Worm (Caenorhabditis elegans) whole organism, L1 larva: ENCODE results near the gene K02E11.5.

ENCODE experiments used
- C04F5.9 ChIP-seq: sonication (generic microtip); optimal IDR thresholded peaks from 2 replicates; lab custom pipeline; 2016; ENCODE audit warnings: missing genetic modification characterization, missing compliant biosample characterization
- blmp-1 ChIP-seq: fragments of 150-350 bp; optimal IDR thresholded peaks from 2 replicates; lab custom pipeline; 2014; ENCODE audit warnings: missing biosample characterization, missing genetic modification characterization
- ceh-82 ChIP-seq, 3 experiments: fragments of 150-350 bp in 1 of 3; sonication (generic microtip) in 2 of 3; optimal IDR thresholded peaks; 2 replicates each; lab custom pipeline; 2014 to 2017; ENCODE audit warnings: missing biosample characterization in 3 of 3, missing genetic modification characterization in 3 of 3
- ces-1 ChIP-seq: fragments of 150-350 bp; optimal IDR thresholded peaks from 2 replicates; lab custom pipeline; 2014; ENCODE audit warnings: missing biosample characterization, missing genetic modification reagents, missing genetic modification characterization
- dsc-1 ChIP-seq: sonication (generic microtip); optimal IDR thresholded peaks from 2 replicates; lab custom pipeline; 2016; ENCODE audit warnings: mild to moderate bottlenecking, missing genetic modification characterization, missing compliant biosample characterization
- efl-1 ChIP-seq, 4 experiments: fragments of 150-350 bp; optimal IDR thresholded peaks in 3 of 4; peaks in 1 of 4; 1 replicate in 1 of 4; 2 replicates in 3 of 4; lab custom pipeline; 2014; ENCODE audit warnings: missing biosample characterization in 2 of 4, missing genetic modification characterization in 2 of 4, missing genetic modification reagents in 2 of 4
- egl-13 ChIP-seq: sonication (generic microtip); optimal IDR thresholded peaks from 2 replicates; lab custom pipeline; 2016; ENCODE audit warnings: missing genotype, missing genetic modification reagents, missing genetic modification characterization, missing compliant biosample characterization
- elt-2 ChIP-seq: sonication (generic microtip); optimal IDR thresholded peaks from 2 replicates; lab custom pipeline; 2016; ENCODE audit warnings: missing genetic modification characterization, mild to moderate bottlenecking, inconsistent platforms, missing compliant biosample characterization, missing genetic modification reagents
- fkh-8 ChIP-seq: sonication (generic microtip); optimal IDR thresholded peaks from 2 replicates; lab custom pipeline; 2016; ENCODE audit warnings: mild to moderate bottlenecking, missing genetic modification characterization, missing compliant biosample characterization
- lin-13 ChIP-seq: fragments of 150-350 bp; optimal IDR thresholded peaks from 2 replicates; lab custom pipeline; 2014; ENCODE audit warnings: missing biosample characterization, missing genetic modification reagents, missing genetic modification characterization
- lin-15B ChIP-seq: fragments of 150-350 bp; sonication (generic microtip); optimal IDR thresholded peaks from 3 replicates; lab custom pipeline; 2014; ENCODE audit warnings: missing biosample characterization, missing genetic modification characterization
- lin-35 ChIP-seq, 2 experiments: fragments of 150-350 bp; optimal IDR thresholded peaks; 2 replicates each; lab custom pipeline; 2014; ENCODE audit warnings: missing biosample characterization in 2 of 2, missing genetic modification characterization in 2 of 2, missing genetic modification reagents in 2 of 2
- lir-3 ChIP-seq: sonication (generic microtip); optimal IDR thresholded peaks from 2 replicates; lab custom pipeline; 2016; ENCODE audit warnings: mild to moderate bottlenecking, missing genetic modification characterization, moderate library complexity, missing compliant biosample characterization; ENCODE audit not compliant: poor library complexity
- mab-9 ChIP-seq: fragments of 200-800 bp; sonication (Bioruptor generic); IDR thresholded peaks from 2 replicates; pipeline ENCODE4 v1.3.6; 2022; ENCODE audit warnings: missing genetic modification reagents, missing genetic modification characterization, missing compliant biosample characterization
- mef-2 ChIP-seq: fragments of 150-350 bp; optimal IDR thresholded peaks from 2 replicates; lab custom pipeline; 2014; ENCODE audit warnings: missing biosample characterization, missing genetic modification characterization
- nhr-19 ChIP-seq: fragments of 200-800 bp; sonication (Bioruptor generic); conservative IDR thresholded peaks from 2 replicates; pipeline ENCODE4 v1.3.6; 2022; ENCODE audit warnings: missing genetic modification characterization, missing compliant biosample characterization
- nhr-20 ChIP-seq: sonication (generic microtip); optimal IDR thresholded peaks from 2 replicates; lab custom pipeline; 2016; ENCODE audit warnings: mild to moderate bottlenecking, missing genetic modification characterization, missing compliant biosample characterization
- nhr-237 ChIP-seq: fragments of 150-350 bp; optimal IDR thresholded peaks from 2 replicates; lab custom pipeline; 2014; ENCODE audit warnings: missing biosample characterization, missing genetic modification characterization
- nhr-28 ChIP-seq: fragments of 150-350 bp; optimal IDR thresholded peaks from 2 replicates; lab custom pipeline; 2014; ENCODE audit warnings: missing biosample characterization, missing genetic modification characterization
- nhr-47 ChIP-seq: sonication (generic microtip); optimal IDR thresholded peaks from 2 replicates; lab custom pipeline; 2016; ENCODE audit warnings: mild to moderate bottlenecking, missing genetic modification characterization, moderate library complexity, missing compliant biosample characterization
- nhr-71 ChIP-seq: sonication (generic microtip); optimal IDR thresholded peaks from 2 replicates; lab custom pipeline; 2016; ENCODE audit warnings: mild to moderate bottlenecking, missing genetic modification characterization, moderate library complexity, missing compliant biosample characterization
- nhr-77 ChIP-seq: fragments of 150-350 bp; optimal IDR thresholded peaks from 2 replicates; lab custom pipeline; 2014; ENCODE audit warnings: missing biosample characterization, missing genetic modification characterization
- nhr-85 ChIP-seq: sonication (generic microtip); peaks from one replicate; lab custom pipeline; 2016; ENCODE audit warnings: missing genetic modification characterization, inconsistent platforms, missing compliant biosample characterization
- nhr-90 ChIP-seq: sonication (generic microtip); optimal IDR thresholded peaks from 2 replicates; lab custom pipeline; 2016; ENCODE audit warnings: mild to moderate bottlenecking, missing genetic modification characterization, missing compliant biosample characterization; ENCODE audit not compliant: poor library complexity
- rnt-1 ChIP-seq: sonication (generic microtip); optimal IDR thresholded peaks from 2 replicates; lab custom pipeline; 2016; ENCODE audit warnings: mild to moderate bottlenecking, missing genetic modification characterization, moderate library complexity, missing compliant biosample characterization
- snpc-4 ChIP-seq: fragments of 150-350 bp; optimal IDR thresholded peaks from 2 replicates; lab custom pipeline; 2014; ENCODE audit warnings: missing biosample characterization, missing genetic modification characterization
- snu-23 ChIP-seq: sonication (generic microtip); optimal IDR thresholded peaks from 2 replicates; lab custom pipeline; 2016; ENCODE audit warnings: missing genetic modification characterization, missing compliant biosample characterization
- sup-37 ChIP-seq: fragments of 200-800 bp; sonication (Bioruptor generic); optimal IDR thresholded peaks from 2 replicates; lab custom pipeline; 2018; ENCODE audit warnings: mild to moderate bottlenecking, missing genetic modification characterization, missing compliant biosample characterization
- swsn-7 ChIP-seq: sonication (generic microtip); optimal IDR thresholded peaks from 2 replicates; lab custom pipeline; 2016; ENCODE audit warnings: missing genetic modification characterization, missing compliant biosample characterization
- tbx-2 ChIP-seq: sonication (generic microtip); optimal IDR thresholded peaks from 2 replicates; lab custom pipeline; 2016; ENCODE audit warnings: missing genetic modification characterization, missing compliant biosample characterization
- tlp-1 ChIP-seq: fragments of 150-350 bp; optimal IDR thresholded peaks from 2 replicates; lab custom pipeline; 2014; ENCODE audit warnings: missing biosample characterization, missing genetic modification characterization
- unc-30 ChIP-seq: sonication (generic microtip); optimal IDR thresholded peaks from 2 replicates; lab custom pipeline; 2017; ENCODE audit warnings: missing biosample characterization, missing genetic modification characterization
- unc-86 ChIP-seq: sonication (generic microtip); optimal IDR thresholded peaks from 2 replicates; lab custom pipeline; 2016; ENCODE audit warnings: missing genetic modification characterization, missing compliant biosample characterization
- xbp-1 ChIP-seq: sonication (generic microtip); optimal IDR thresholded peaks from 2 replicates; lab custom pipeline; 2016; ENCODE audit warnings: missing genetic modification characterization, missing compliant biosample characterization

K02E11.5 gene

ce11 chrV:14215106-14215505 is 37.0 kb upstream of the K02E11.5 start, which contains the start of gene T16A9.5:
Gene T16A9.5 (minus strand): TSS chrV:14215206.
- TF ChIP-seq tlp-1 (tag; lab: Kevin White, UChicago) (no peak), nhr-71 (tag; lab: Kevin White, UChicago) (no peak), xbp-1 (no peak), lin-13 (GFP tag; lab: Kevin White, UChicago) (no peak), elt-2 (no peak), C04F5.9 (tag; lab: Kevin White, UChicago) (no peak), fkh-8 (no peak)

DNA sequence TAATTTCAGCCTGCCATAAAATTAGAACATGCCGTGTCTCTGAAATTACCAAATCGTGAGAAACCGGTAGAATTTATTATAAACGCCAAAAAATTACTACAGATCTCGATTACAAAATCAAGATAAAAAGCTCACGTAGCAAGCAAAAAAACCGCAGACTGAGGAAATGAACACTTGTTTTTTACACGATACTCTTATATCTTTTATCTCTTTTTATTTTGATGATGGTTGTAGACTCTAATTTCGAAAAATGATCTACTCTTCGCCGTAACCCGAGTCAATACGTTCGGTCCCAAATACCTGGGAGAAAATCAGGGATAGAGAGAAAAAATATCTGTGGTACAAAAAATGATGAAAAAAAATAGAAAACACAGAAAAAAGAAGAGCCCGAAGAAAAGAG is 29.0 kb upstream of the K02E11.5 start:
- no peak for TF ChIP-seq nhr-28 (tag; lab: Kevin White, UChicago)
- no peak for TF ChIP-seq efl-1 (optimal IDR thresholded peaks at IDR 0.05; lab: Kevin White, UChicago)
- TF ChIP-seq efl-1 (GFP tag; optimal IDR thresholded peaks at IDR 0.05 in 1 of 2; lab: Kevin White, UChicago) = peak in 1 of 2 experiments; percentile 92
- no peak for TF ChIP-seq ces-1 (GFP tag; lab: Kevin White, UChicago)

DNA sequence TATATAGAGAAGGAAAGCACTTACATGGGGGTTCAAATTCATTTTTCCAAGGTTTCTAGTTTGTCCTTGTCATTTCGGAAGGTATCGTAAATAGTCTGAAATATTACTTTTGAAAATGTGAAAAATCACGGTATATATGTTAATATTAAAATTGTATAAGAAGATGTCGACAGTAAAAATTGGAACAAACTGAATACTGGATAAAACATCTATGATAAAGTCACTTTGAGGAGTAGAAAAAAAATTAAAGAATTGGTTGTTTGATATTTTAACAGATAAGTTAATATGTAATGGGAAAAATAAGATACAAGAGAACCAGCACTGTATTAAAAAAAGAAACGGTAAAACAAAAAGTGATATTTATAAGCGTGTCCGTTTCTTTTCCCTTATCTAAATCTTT is 25.8 kb upstream of the K02E11.5 start, which contains the start of gene nep-21:
nep-21 (minus strand) TSS at position 101 of the 400 bp plus-strand sequence.
- TF ChIP-seq swsn-7 (tag; lab: Kevin White, UChicago) (no peak), C04F5.9 (tag; lab: Kevin White, UChicago) (no peak), egl-13 (tag; lab: Kevin White, UChicago) (no peak), tlp-1 (tag; lab: Kevin White, UChicago) (no peak), sup-37 (no peak), lir-3 (tag; lab: Kevin White, UChicago) (no peak), lin-35 (GFP tag; optimal IDR thresholded peaks at IDR 0.05; lab: Kevin White, UChicago) (no peak), nhr-19 (no peak), nhr-71 (tag; lab: Kevin White, UChicago) (no peak)

ce11 chrV:14230788-14231583 is 21.1 kb upstream of the K02E11.5 start:
- TF ChIP-seq snu-23 (GFP tag; lab: Kevin White, UChicago) (no peak), nhr-90 (peak; percentile 20), rnt-1 (peak; percentile 37), blmp-1 (tag; lab: Kevin White, UChicago) (peak; percentile 75), dsc-1 (tag; lab: Kevin White, UChicago) (peak; percentile 1)
- TF ChIP-seq, all 84 proteins: peak for 4

ce11 chrV:14231656-14232055 is 20.5 kb upstream of the K02E11.5 start:
- TF ChIP-seq blmp-1 (tag; lab: Kevin White, UChicago) (peak; percentile 33), ceh-82 (tag; optimal IDR thresholded peaks at IDR 0.05; lab: Kevin White, UChicago) (no peak), mab-9 (GFP tag; lab: Robert Waterston, UW) (no peak), nhr-85 (tag; lab: Kevin White, UChicago) (peak; percentile 37), nhr-237 (tag; lab: Kevin White, UChicago) (no peak), lin-15B (tag; lab: Kevin White, UChicago) (no peak)
- TF ChIP-seq, all 84 proteins: peak for 2

DNA sequence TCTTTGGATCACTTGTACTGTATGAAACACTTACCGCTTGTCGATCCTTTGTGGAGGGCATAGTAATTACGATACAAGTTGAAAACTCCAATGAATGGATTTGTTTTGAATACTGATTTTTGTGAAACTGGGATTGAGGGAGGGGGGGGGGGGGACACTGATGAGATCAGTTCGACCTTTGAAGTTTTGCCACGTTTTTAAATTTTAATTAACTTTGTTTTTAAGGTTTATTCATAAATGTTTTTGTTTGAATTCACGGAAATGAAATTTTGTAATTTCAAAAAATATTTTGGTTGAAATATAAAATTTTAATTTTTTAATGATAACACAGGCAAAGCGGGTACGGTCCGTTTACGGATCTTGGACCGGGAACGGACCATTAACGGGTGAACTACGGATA is 16.2 kb upstream of the K02E11.5 start, which contains the start of gene ent-3:
ent-3 (minus strand) TSS at position 101 of the 400 bp plus-strand sequence.
- TF ChIP-seq snpc-4 (tag; lab: Kevin White, UChicago) (no peak), unc-30 (tag; lab: Kevin White, UChicago) (no peak), unc-86 (no peak), mef-2 (no peak), lin-35 (GFP tag; optimal IDR thresholded peaks at IDR 0.05; lab: Kevin White, UChicago) (no peak), nhr-77 (tag; lab: Kevin White, UChicago) (no peak), nhr-47 (no peak), nhr-20 (tag; lab: Kevin White, UChicago) (no peak), tbx-2 (tag; lab: Kevin White, UChicago) (no peak), ces-1 (GFP tag; lab: Kevin White, UChicago) (no peak)
